Fruit fly (Drosophila melanogaster): ENCODE measurements around the gene sdk.

The sdk gene

dm6 chrX:696064-696463 lies 9.4 kb downstream of the sdk start (continued):
- peak; percentile 4 for TF ChIP-seq CG10669 (GFP tag; optimal IDR thresholded peaks at IDR 0.05)
- TF ChIP-seq Ets21C (GFP tag; optimal IDR thresholded peaks at IDR 0.05) = no peak
- TF ChIP-seq dac (GFP tag; optimal IDR thresholded peaks at IDR 0.05) = no peak
- TF ChIP-seq spab (GFP tag; optimal IDR thresholded peaks at IDR 0.05) = no peak
- no peak for TF ChIP-seq Lpt (GFP tag; optimal IDR thresholded peaks at IDR 0.05)
- no peak for TF ChIP-seq CG9139 (GFP tag; optimal IDR thresholded peaks at IDR 0.05)
- peak; percentile 65 for TF ChIP-seq esn (GFP tag; optimal IDR thresholded peaks at IDR 0.05)

- TF ChIP-seq Blimp-1 (GFP tag; optimal IDR thresholded peaks at IDR 0.05) = no peak
- TF ChIP-seq CG8632 (GFP tag; optimal IDR thresholded peaks at IDR 0.05) = no peak
- TF ChIP-seq ss (GFP tag; optimal IDR thresholded peaks at IDR 0.05) = peak in 1 of 2 experiments; percentile 40
- no peak for TF ChIP-seq CG16779 (tag; optimal IDR thresholded peaks at IDR 0.05)
- no peak for TF ChIP-seq lz (GFP tag; optimal IDR thresholded peaks at IDR 0.05)
- no peak for TF ChIP-seq fd85E (GFP tag; optimal IDR thresholded peaks at IDR 0.05)
- no peak for TF ChIP-seq CG9139 (GFP tag; optimal IDR thresholded peaks at IDR 0.05)
These were observed 15.8 kb downstream of the sdk start for dm6 chrX:702484-702883.

- TF ChIP-seq CG10631 (GFP tag; optimal IDR thresholded peaks at IDR 0.05) (no peak), OdsH (GFP tag; optimal IDR thresholded peaks at IDR 0.05) (no peak), CG6792 (GFP tag; optimal IDR thresholded peaks at IDR 0.05) (no peak), lz (GFP tag; optimal IDR thresholded peaks at IDR 0.05) (no peak), pdm3 (GFP tag; optimal IDR thresholded peaks at IDR 0.05) (no peak), topi (GFP tag; optimal IDR thresholded peaks at IDR 0.05) (no peak), cyc (GFP tag; optimal IDR thresholded peaks at IDR 0.05) (no peak), ss (GFP tag; optimal IDR thresholded peaks at IDR 0.05) (no peak), CG16779 (tag; optimal IDR thresholded peaks at IDR 0.05) (no peak)
These were observed 22.9 kb downstream of the sdk start for dm6 chrX:709495-709894.

dm6 chrX:710914-711313 lies 24.3 kb downstream of the sdk start:
- TF ChIP-seq CG8119 (GFP tag; IDR thresholded peaks at IDR 0.05) (no peak), CG1621 (tag; optimal IDR thresholded peaks at IDR 0.05) (no peak), dac (GFP tag; optimal IDR thresholded peaks at IDR 0.05) (no peak), CG4318 (GFP tag; optimal IDR thresholded peaks at IDR 0.05) (no peak), achi (GFP tag; optimal IDR thresholded peaks at IDR 0.05) (no peak), CG6808 (GFP tag; optimal IDR thresholded peaks at IDR 0.05) (no peak), CG31627 (GFP tag; optimal IDR thresholded peaks at IDR 0.05) (no peak), salr (GFP tag; optimal IDR thresholded peaks at IDR 0.05) (no peak), Smox (GFP tag; optimal IDR thresholded peaks at IDR 0.05) (no peak), acj6 (GFP tag; optimal IDR thresholded peaks at IDR 0.05) (no peak), svp (GFP tag) (no peak), Ets96B (tag; optimal IDR thresholded peaks at IDR 0.05) (no peak), CG11294 (GFP tag; IDR thresholded peaks at IDR 0.05) (no peak), CG32006 (GFP tag; optimal IDR thresholded peaks at IDR 0.05) (no peak), Sox15 (GFP tag; optimal IDR thresholded peaks at IDR 0.05) (no peak)

- TF ChIP-seq Lpt (GFP tag; optimal IDR thresholded peaks at IDR 0.05) (peak; percentile 81), CG3919 (GFP tag; optimal IDR thresholded peaks at IDR 0.05) (peak; percentile 93), topi (GFP tag; optimal IDR thresholded peaks at IDR 0.05) (peak; percentile 92), achi (GFP tag; optimal IDR thresholded peaks at IDR 0.05) (peak; percentile 86), CG6854 (GFP tag; optimal IDR thresholded peaks at IDR 0.05) (peak; percentile 47), CG6808 (GFP tag; optimal IDR thresholded peaks at IDR 0.05) (peak; percentile 84), Sox14 (GFP tag; optimal IDR thresholded peaks at IDR 0.05) (peak; percentile 90), dac (GFP tag; optimal IDR thresholded peaks at IDR 0.05) (peak; percentile 61), CG3032 (tag; optimal IDR thresholded peaks at IDR 0.05) (peak; percentile 88), CG9139 (GFP tag; optimal IDR thresholded peaks at IDR 0.05) (peak; percentile 52), lz (GFP tag; optimal IDR thresholded peaks at IDR 0.05) (peak; percentile 89), Ets21C (GFP tag; optimal IDR thresholded peaks at IDR 0.05) (peak; percentile 81), CG6163 (GFP tag; IDR thresholded peaks at IDR 0.05) (peak; percentile 94), CG8119 (GFP tag; IDR thresholded peaks at IDR 0.05) (peak; percentile 85), CG1621 (tag; optimal IDR thresholded peaks at IDR 0.05) (peak; percentile 88), CG6276 (GFP tag; optimal IDR thresholded peaks at IDR 0.05) (peak; percentile 71), dsx (GFP tag; optimal IDR thresholded peaks at IDR 0.05; ENCODE audit: poor library complexity, severe bottlenecking) (peak; percentile 86), CG16779 (tag; optimal IDR thresholded peaks at IDR 0.05) (peak; percentile 56), eg (GFP tag; IDR thresholded peaks at IDR 0.05) (peak; percentile 88), CG11902 (GFP tag; optimal IDR thresholded peaks at IDR 0.05) (peak; percentile 77), Blimp-1 (GFP tag; optimal IDR thresholded peaks at IDR 0.05) (peak; percentile 60), vri (GFP tag; optimal IDR thresholded peaks at IDR 0.05) (peak; percentile 86), CG10631 (GFP tag; optimal IDR thresholded peaks at IDR 0.05) (peak; percentile 87), CG11294 (GFP tag; IDR thresholded peaks at IDR 0.05) (peak; percentile 62)
These were observed 25.2 kb downstream of the sdk start for dm6 chrX:711852-712251.

Measured in whole organism, prepupa.